Worm (Caenorhabditis elegans): ENCODE data around the gene M28.10.

- TF ChIP-seq xnd-1 (tag; optimal IDR thresholded peaks at IDR 0.05) (no peak), mel-28 (tag; optimal IDR thresholded peaks at IDR 0.05; ENCODE audit: borderline replicate concordance) (no peak), B0019.2 (GFP tag; conservative IDR thresholded peaks at IDR 0.05) (no peak), lin-35 (GFP tag; optimal IDR thresholded peaks at IDR 0.05) (no peak)
Measured at ce11 chrII:10654435-10654834, 7.1 kb downstream of the M28.10 start.
